Worm (Caenorhabditis elegans): ENCODE measurements around the gene nspb-3.

The nspb-3 gene

DNA sequence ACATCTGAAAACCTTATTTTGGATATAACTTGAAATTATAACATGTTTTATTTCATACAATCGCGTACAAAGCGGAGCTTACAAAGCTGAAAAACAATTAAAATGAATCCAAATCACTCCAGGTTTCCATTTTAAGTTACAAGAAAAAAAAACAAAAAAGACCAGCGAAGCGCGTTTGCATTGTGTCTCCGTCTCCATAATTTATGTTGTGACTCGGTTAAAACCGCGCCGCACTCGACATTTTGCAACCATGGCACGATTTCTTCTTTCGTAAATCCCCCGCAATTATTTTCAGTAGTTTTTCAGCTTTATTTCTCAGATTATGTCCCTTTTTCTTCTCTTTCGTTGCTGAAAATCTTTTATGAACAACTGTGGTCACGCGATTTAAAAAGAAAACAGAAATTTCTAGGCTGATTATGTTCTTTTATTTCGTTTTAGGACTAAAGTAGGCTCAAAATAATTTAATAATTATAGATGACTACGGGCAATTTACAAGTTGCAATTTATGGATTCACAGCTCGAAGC lies 9.3 kb downstream of the nspb-3 start, which contains the start of the genes F38A5.2 and dnj-11 (continued):
- TF ChIP-seq saeg-2 (GFP tag; IDR thresholded peaks at IDR 0.05) (no peak), hlh-11 (tag; optimal IDR thresholded peaks at IDR 0.05) (peak; percentile 58), hmg-1.1 (GFP tag; IDR thresholded peaks at IDR 0.05) (0 out of 2 replicates have a peak, but pooled peaks have one; percentile 41), gei-8 (GFP tag; optimal IDR thresholded peaks at IDR 0.05) (no peak), nhr-11 (tag; optimal IDR thresholded peaks at IDR 0.05) (peak; percentile 50), spr-3 (GFP tag; optimal IDR thresholded peaks at IDR 0.05) (no peak), nhr-237 (tag; optimal IDR thresholded peaks at IDR 0.05) (no peak), Y5F2A.4 (GFP tag; optimal IDR thresholded peaks at IDR 0.05) (no peak), F10B5.3 (tag; optimal IDR thresholded peaks at IDR 0.05) (no peak), php-3 (GFP tag; IDR thresholded peaks at IDR 0.05) (no peak), tra-1 (GFP tag; IDR thresholded peaks at IDR 0.05) (0 out of 2 replicates have a peak, but pooled peaks have one; percentile 12), jun-1 (tag; optimal IDR thresholded peaks at IDR 0.05) (no peak), ctbp-1 (GFP tag; IDR thresholded peaks at IDR 0.05) (0 out of 2 replicates have a peak, but pooled peaks have one; percentile 26), hif-1 (tag; optimal IDR thresholded peaks at IDR 0.05) (peak in 1 of 2 experiments; percentile 55), Y48G9A.11 (GFP tag; IDR thresholded peaks at IDR 0.05) (no peak), aly-2 (tag; optimal IDR thresholded peaks at IDR 0.05) (no peak), ceh-62 (tag; optimal IDR thresholded peaks at IDR 0.05) (no peak), pha-4 (GFP tag; IDR thresholded peaks at IDR 0.05) (no peak), pha-4 (tag; optimal IDR thresholded peaks at IDR 0.05) (peak; percentile 80), ceh-28 (tag; optimal IDR thresholded peaks at IDR 0.05) (no peak), nhr-42 (GFP tag; IDR thresholded peaks at IDR 0.05) (no peak), mdl-1 (tag; optimal IDR thresholded peaks at IDR 0.05) (no peak), ZK546.5 (tag; optimal IDR thresholded peaks at IDR 0.05) (no peak), nhr-41 (GFP tag; IDR thresholded peaks at IDR 0.05) (no peak), Y75B8A.6 (GFP tag; IDR thresholded peaks at IDR 0.05) (no peak), fkh-10 (GFP tag; optimal IDR thresholded peaks at IDR 0.05) (peak; percentile 38), tag-97 (GFP tag; IDR thresholded peaks at IDR 0.05) (no peak), zip-2 (tag; optimal IDR thresholded peaks at IDR 0.05) (no peak), D1046.2 (GFP tag; IDR thresholded peaks at IDR 0.05) (no peak), attf-4 (tag; optimal IDR thresholded peaks at IDR 0.05) (no peak), Y105C5A.15 (GFP tag; IDR thresholded peaks at IDR 0.05) (no peak), dmd-9 (GFP tag; IDR thresholded peaks at IDR 0.05) (no peak), rbr-2 (tag; optimal IDR thresholded peaks at IDR 0.05) (peak; percentile 60), ztf-11 (tag; optimal IDR thresholded peaks at IDR 0.05) (no peak), madf-5 (GFP tag; IDR thresholded peaks at IDR 0.05) (no peak), ama-1 (optimal IDR thresholded peaks at IDR 0.05) (no peak), ceh-20 (GFP tag; IDR thresholded peaks at IDR 0.05) (peak; percentile 31; the same call in 1 of the 2 replicates), zag-1 (tag; optimal IDR thresholded peaks at IDR 0.05) (no peak), lin-38 (GFP tag; IDR thresholded peaks at IDR 0.05) (peak; percentile 97), lin-13 (GFP tag; optimal IDR thresholded peaks at IDR 0.05) (peak; percentile 50), dmd-8 (GFP tag; IDR thresholded peaks at IDR 0.05) (no peak), skn-1 (tag; optimal IDR thresholded peaks at IDR 0.05) (no peak), cey-2 (tag; optimal IDR thresholded peaks at IDR 0.05; ENCODE audit: borderline replicate concordance, insufficient read depth) (no peak), dpl-1 (GFP tag; optimal IDR thresholded peaks at IDR 0.05) (peak; percentile 80), ceh-32 (tag; optimal IDR thresholded peaks at IDR 0.05; ENCODE audit: poor library complexity) (no peak), unc-62 (GFP tag; optimal IDR thresholded peaks at IDR 0.05 in 1 of 2) (peak in 1 of 2 experiments; percentile 89), unc-62 (tag; optimal IDR thresholded peaks at IDR 0.05) (no peak), T26A8.4 (GFP tag; IDR thresholded peaks at IDR 0.05) (no peak), nhr-48 (tag; optimal IDR thresholded peaks at IDR 0.05) (no peak), mxl-2 (GFP tag; conservative IDR thresholded peaks at IDR 0.05) (no peak), dve-1 (tag; optimal IDR thresholded peaks at IDR 0.05; ENCODE audit: insufficient read depth) (peak; percentile 83), ceh-44 (GFP tag; IDR thresholded peaks at IDR 0.05) (no peak)

Measured in whole organism, L4 larva.